Worm (Caenorhabditis elegans): ENCODE results near the gene dcap-1.
A peak's percentile ranks its signal among the peaks of the same experiment; 100 is the strongest.

Gene dcap-1

ce11 chrIV:1015430-1015829, 39.2 kb downstream of the dcap-1 start:
- TF ChIP-seq ztf-4 (tag; optimal IDR thresholded peaks at IDR 0.05) (no peak), ceh-9 (tag; optimal IDR thresholded peaks at IDR 0.05) (no peak)

DNA sequence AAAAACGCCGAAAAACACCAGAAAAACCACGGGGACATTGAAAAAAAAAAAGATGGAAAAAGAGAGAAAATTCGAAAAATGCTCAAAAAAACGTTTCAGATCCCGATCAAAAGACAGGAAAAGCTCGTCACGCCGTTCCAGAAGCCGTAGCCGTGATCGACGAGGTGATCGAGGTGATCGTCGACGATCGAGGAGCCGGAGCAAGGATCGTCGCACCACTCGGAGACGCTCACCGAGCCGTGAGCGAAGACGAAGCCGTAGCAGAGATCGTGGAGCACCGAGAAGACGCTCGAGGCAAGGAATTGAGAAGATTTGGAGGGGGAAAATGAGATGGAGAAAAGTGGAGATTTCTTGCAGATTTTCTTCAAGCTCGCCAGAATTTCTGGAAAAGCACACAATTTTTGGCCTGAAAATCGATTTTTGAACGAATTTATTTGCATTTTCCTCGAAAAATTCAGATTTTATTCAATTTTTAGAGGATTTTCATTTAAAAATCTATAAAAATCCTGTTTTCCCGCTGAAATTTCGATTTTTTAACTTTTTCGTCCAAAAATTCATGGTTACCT, 41.3 kb downstream of the dcap-1 start:
- no peak for TF ChIP-seq elt-3 (tag; optimal IDR thresholded peaks at IDR 0.05)
- no peak for TF ChIP-seq jun-1 (tag; optimal IDR thresholded peaks at IDR 0.05)
- TF ChIP-seq ztf-11 (tag; optimal IDR thresholded peaks at IDR 0.05) = no peak
- no peak for TF ChIP-seq tbx-2 (tag; optimal IDR thresholded peaks at IDR 0.05)
- no peak for TF ChIP-seq pqm-1 (tag; optimal IDR thresholded peaks at IDR 0.05)
- TF ChIP-seq sea-2 (GFP tag; optimal IDR thresholded peaks at IDR 0.05) = no peak
- no peak for TF ChIP-seq elt-2 (tag; optimal IDR thresholded peaks at IDR 0.05)
- TF ChIP-seq ceh-82 (tag; optimal IDR thresholded peaks at IDR 0.05) = no peak
- no peak for TF ChIP-seq eor-1 (tag; optimal IDR thresholded peaks at IDR 0.05)
- TF ChIP-seq fkh-2 (tag; optimal IDR thresholded peaks at IDR 0.05) = no peak
- no peak for TF ChIP-seq mml-1 (tag; optimal IDR thresholded peaks at IDR 0.05)
- no peak for TF ChIP-seq nhr-237 (tag; optimal IDR thresholded peaks at IDR 0.05)
- TF ChIP-seq nhr-77 (tag; optimal IDR thresholded peaks at IDR 0.05) = no peak
- TF ChIP-seq nhr-43 (tag; optimal IDR thresholded peaks at IDR 0.05; ENCODE audit: poor library complexity, severe bottlenecking) = no peak
- TF ChIP-seq nhr-67 (tag; optimal IDR thresholded peaks at IDR 0.05) = no peak
- TF ChIP-seq unc-39 (tag; optimal IDR thresholded peaks at IDR 0.05) = no peak
- no peak for TF ChIP-seq nhr-28 (tag; optimal IDR thresholded peaks at IDR 0.05)
- no peak for TF ChIP-seq lin-15B (tag; optimal IDR thresholded peaks at IDR 0.05)
- TF ChIP-seq lin-39 (tag; optimal IDR thresholded peaks at IDR 0.05) = no peak
- TF ChIP-seq nhr-76 (tag; optimal IDR thresholded peaks at IDR 0.05) = no peak

DNA sequence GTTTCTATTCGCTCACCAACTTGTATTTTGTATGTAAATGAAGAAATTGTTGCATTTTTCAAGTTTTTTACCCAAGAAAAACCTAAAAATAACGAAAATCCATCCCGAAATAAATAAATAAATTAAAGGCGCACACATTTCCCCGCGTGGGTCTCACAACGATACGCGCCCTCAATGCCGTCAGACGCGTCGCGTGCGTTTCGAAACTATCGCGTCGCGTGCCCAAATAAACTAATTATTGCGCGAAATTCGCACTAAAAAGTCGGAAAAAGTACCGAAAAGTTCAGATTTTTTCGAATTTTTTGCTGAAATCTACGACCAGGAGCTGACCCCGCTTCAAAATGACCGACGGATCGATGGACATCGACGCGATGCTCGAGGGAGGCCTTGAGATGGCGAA, 42.1 kb downstream of the dcap-1 start, which contains the start of gene rbm-39:
rbm-39 (plus strand) TSS at position 178 of the 400 bp plus-strand sequence.
- peak; percentile 3 for TF ChIP-seq pqm-1 (tag; optimal IDR thresholded peaks at IDR 0.05)
- TF ChIP-seq mml-1 (tag; optimal IDR thresholded peaks at IDR 0.05) = no peak
- TF ChIP-seq nhr-67 (tag; optimal IDR thresholded peaks at IDR 0.05) = no peak
- peak; percentile 71 for TF ChIP-seq nhr-25 (tag; optimal IDR thresholded peaks at IDR 0.05)
- peak; percentile 87 for TF ChIP-seq skn-1 (tag; optimal IDR thresholded peaks at IDR 0.05)
- TF ChIP-seq tbx-2 (tag; optimal IDR thresholded peaks at IDR 0.05) = peak; percentile 21
- TF ChIP-seq pha-4 (tag; optimal IDR thresholded peaks at IDR 0.05) = peak; percentile 95
- no peak for TF ChIP-seq nhr-12 (tag; optimal IDR thresholded peaks at IDR 0.05)
- TF ChIP-seq ceh-9 (tag; optimal IDR thresholded peaks at IDR 0.05) = no peak
- TF ChIP-seq fkh-10 (GFP tag; optimal IDR thresholded peaks at IDR 0.05) = peak; percentile 35
- TF ChIP-seq zag-1 (tag; optimal IDR thresholded peaks at IDR 0.05) = no peak
- peak; percentile 54 for TF ChIP-seq jun-1 (tag; optimal IDR thresholded peaks at IDR 0.05)
- peak; percentile 24 for TF ChIP-seq ceh-28 (tag; optimal IDR thresholded peaks at IDR 0.05)
- TF ChIP-seq lsy-12 (tag; optimal IDR thresholded peaks at IDR 0.05) = peak; percentile 63
- TF ChIP-seq lin-15B (tag; optimal IDR thresholded peaks at IDR 0.05) = peak; percentile 93
- TF ChIP-seq ceh-16 (tag; optimal IDR thresholded peaks at IDR 0.05) = no peak
- peak; percentile 63 for TF ChIP-seq hmg-11 (tag; optimal IDR thresholded peaks at IDR 0.05)
- peak; percentile 84 for TF ChIP-seq nhr-23 (tag; optimal IDR thresholded peaks at IDR 0.05)
- TF ChIP-seq elt-2 (tag; optimal IDR thresholded peaks at IDR 0.05) = peak; percentile 54
- TF ChIP-seq nhr-28 (tag; optimal IDR thresholded peaks at IDR 0.05) = no peak
- TF ChIP-seq nfya-1 (tag; optimal IDR thresholded peaks at IDR 0.05; ENCODE audit: insufficient read depth) = peak; percentile 86
- TF ChIP-seq fkh-2 (tag; optimal IDR thresholded peaks at IDR 0.05) = no peak
- peak; percentile 70 for TF ChIP-seq snpc-4 (tag; optimal IDR thresholded peaks at IDR 0.05)
- TF ChIP-seq egl-5 (tag; optimal IDR thresholded peaks at IDR 0.05) = peak; percentile 99
- TF ChIP-seq ztf-4 (tag; optimal IDR thresholded peaks at IDR 0.05) = peak; percentile 56
- no peak for TF ChIP-seq eor-1 (tag; optimal IDR thresholded peaks at IDR 0.05)
- TF ChIP-seq ama-1 (optimal IDR thresholded peaks at IDR 0.05) = peak; percentile 94
- peak; percentile 95 for TF ChIP-seq lin-39 (tag; optimal IDR thresholded peaks at IDR 0.05)
- TF ChIP-seq mdl-1 (tag; optimal IDR thresholded peaks at IDR 0.05) = peak; percentile 26
- TF ChIP-seq R02D3.7 (tag; optimal IDR thresholded peaks at IDR 0.05) = peak; percentile 66

Measured in whole organism, L3 larva.